Worm (Caenorhabditis elegans) whole organism, midembryonic: ENCODE measurements around the gene C06E7.4.

Experiments used
- T22C8.4 ChIP-seq: fragments of 200-800 bp; sonication (Bioruptor generic); IDR thresholded peaks from 2 replicates; pipeline ENCODE4 v1.3.6; 2022; ENCODE audit warnings: missing genetic modification characterization, missing compliant biosample characterization
- cog-1 ChIP-seq: sonication (generic microtip); optimal IDR thresholded peaks from 2 replicates; lab custom pipeline; 2016; ENCODE audit warnings: missing genetic modification characterization, missing compliant biosample characterization
- flt-1 ChIP-seq: fragments of 200-800 bp; sonication (Bioruptor generic); IDR thresholded peaks from 2 replicates; pipeline ENCODE4 v1.3.6; 2022; ENCODE audit warnings: missing genetic modification characterization, missing compliant biosample characterization
- klf-2 ChIP-seq: fragments of 200-800 bp; sonication (Bioruptor generic); conservative IDR thresholded peaks from 2 replicates; pipeline ENCODE4 v1.3.6; 2022; ENCODE audit warnings: missing genetic modification reagents, missing genetic modification characterization, missing compliant biosample characterization
- med-1 ChIP-seq: sonication (generic microtip); optimal IDR thresholded peaks from 2 replicates; lab custom pipeline; 2017; ENCODE audit warnings: missing genetic modification characterization, mild to moderate bottlenecking, missing compliant biosample characterization, antibody characterized with exemption, missing genetic modification reagents; ENCODE audit not compliant: insufficient read depth
- ref-1 ChIP-seq: fragments of 200-800 bp; sonication (Bioruptor generic); conservative IDR thresholded peaks from 2 replicates; pipeline ENCODE4 v1.3.6; 2022; ENCODE audit warnings: missing genetic modification reagents, missing genetic modification characterization, missing compliant biosample characterization
- tab-1 ChIP-seq: fragments of 200-800 bp; sonication (Bioruptor generic); IDR thresholded peaks from 2 replicates; pipeline ENCODE4 v1.3.6; 2022; ENCODE audit warnings: missing genetic modification characterization, missing compliant biosample characterization
- ztf-23 ChIP-seq: fragments of 200-800 bp; sonication (Bioruptor generic); IDR thresholded peaks from 2 replicates; pipeline ENCODE4 v1.3.6; 2022; ENCODE audit warnings: missing genetic modification reagents, missing genetic modification characterization, missing compliant biosample characterization
- ztf-29 ChIP-seq: fragments of 200-800 bp; sonication (Bioruptor generic); IDR thresholded peaks from 2 replicates; pipeline ENCODE4 v1.3.6; 2022; ENCODE audit warnings: missing genetic modification reagents, missing genetic modification characterization, missing compliant biosample characterization

Gene C06E7.4

DNA sequence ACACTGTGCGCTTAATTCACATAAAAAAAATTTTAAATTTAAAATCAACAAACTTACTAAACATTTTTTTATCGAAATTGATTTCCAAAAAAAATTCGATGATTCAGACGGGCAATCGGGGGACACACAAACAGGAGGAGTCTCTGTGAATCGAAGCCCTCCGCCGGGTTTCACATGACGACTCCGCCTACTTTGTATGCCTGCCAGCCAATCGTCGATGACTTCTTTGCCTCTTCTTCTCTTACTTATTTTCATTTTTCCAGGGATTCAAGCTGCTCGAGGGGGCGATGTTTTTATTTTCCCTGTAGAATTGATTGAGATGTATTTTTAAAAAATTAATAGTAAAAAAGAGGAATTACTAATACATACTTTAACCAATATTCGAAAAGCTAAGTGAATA lies 52.9 kb downstream of the C06E7.4 start, which contains the start of gene lntl-1:
TSS of gene lntl-1 (minus strand) at position 185 of the 400 bp plus-strand sequence.
- TF ChIP-seq ztf-29 (GFP tag; lab: Robert Waterston, UW) (no peak), ztf-23 (GFP tag; lab: Robert Waterston, UW) (no peak), klf-2 (GFP tag; lab: Robert Waterston, UW) (no peak), ref-1 (GFP tag; lab: Robert Waterston, UW) (no peak), flt-1 (GFP tag; lab: Robert Waterston, UW) (no peak), T22C8.4 (GFP tag; lab: Robert Waterston, UW) (no peak), med-1 (GFP tag; lab: Kevin White, UChicago) (no peak), tab-1 (GFP tag; lab: Robert Waterston, UW) (no peak), cog-1 (tag; lab: Kevin White, UChicago) (no peak)

DNA sequence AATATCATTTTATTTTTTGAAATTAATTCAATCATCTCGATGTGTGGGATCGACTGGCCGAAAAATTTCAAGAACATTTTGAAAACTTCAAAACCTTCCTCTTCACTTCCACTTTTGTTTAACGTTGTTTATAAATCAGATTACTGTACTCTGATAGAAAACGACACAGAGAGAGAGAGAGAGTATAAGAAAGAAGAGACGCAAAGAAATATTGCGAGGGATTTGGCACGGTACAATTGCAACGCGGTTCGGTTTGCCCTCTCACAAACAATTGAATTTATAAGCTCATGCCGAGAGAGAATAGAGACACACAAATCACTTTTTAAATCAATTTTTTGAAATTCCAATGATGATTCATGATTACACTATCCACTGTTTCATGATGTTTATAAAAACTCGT lies 53.4 kb downstream of the C06E7.4 start:
- TF ChIP-seq T22C8.4 (GFP tag; lab: Robert Waterston, UW) (no peak), cog-1 (tag; lab: Kevin White, UChicago) (no peak), med-1 (GFP tag; lab: Kevin White, UChicago) (no peak), tab-1 (GFP tag; lab: Robert Waterston, UW) (no peak), ztf-29 (GFP tag; lab: Robert Waterston, UW) (no peak), klf-2 (GFP tag; lab: Robert Waterston, UW) (no peak), flt-1 (GFP tag; lab: Robert Waterston, UW) (no peak), ztf-23 (GFP tag; lab: Robert Waterston, UW) (no peak), ref-1 (GFP tag; lab: Robert Waterston, UW) (no peak)

DNA sequence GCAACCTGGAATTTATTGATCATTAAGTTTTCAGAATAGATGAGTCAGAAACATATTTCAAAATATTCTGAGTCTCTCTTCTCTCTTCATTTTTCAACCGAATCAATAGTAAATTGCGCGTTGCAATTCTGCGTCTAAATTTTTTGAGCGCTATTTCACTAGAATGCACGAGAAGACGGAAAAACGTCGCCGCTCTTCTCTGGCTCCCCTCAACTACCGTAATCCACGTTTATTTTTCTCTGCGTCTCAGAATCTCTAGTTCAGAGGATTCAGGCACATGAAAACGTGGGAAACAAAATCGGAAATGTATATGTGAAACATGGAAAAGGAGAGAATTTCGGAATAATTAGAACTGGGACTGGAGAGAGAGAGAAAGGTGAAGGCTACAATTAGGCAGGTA lies 54.3 kb downstream of the C06E7.4 start:
- TF ChIP-seq med-1 (GFP tag; lab: Kevin White, UChicago) (no peak), cog-1 (tag; lab: Kevin White, UChicago) (no peak), tab-1 (GFP tag; lab: Robert Waterston, UW) (no peak), ztf-29 (GFP tag; lab: Robert Waterston, UW) (no peak), ref-1 (GFP tag; lab: Robert Waterston, UW) (no peak)

DNA sequence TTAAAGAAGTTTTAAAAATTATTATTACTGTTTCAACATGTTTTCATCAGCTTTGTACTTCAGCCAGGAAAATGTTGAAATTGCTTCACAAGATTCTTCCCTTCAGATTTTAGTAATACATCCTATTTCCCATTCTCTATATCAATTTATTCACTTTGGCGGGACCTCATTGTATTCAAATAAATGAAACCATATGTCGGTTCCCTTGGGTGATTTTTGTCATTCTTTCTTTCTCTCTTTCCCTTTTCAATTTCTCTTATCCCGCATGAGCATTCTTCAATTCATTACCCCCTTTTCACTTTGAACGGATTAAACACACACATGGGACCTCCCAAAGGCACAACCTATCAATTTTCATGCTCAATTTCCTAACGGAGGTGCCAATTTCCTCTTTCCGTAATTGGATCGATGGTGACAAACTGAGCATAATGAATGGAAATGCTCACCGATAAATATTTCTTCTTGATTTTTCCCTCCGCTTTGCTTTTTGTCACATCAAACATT lies 56.2 kb downstream of the C06E7.4 start:
- TF ChIP-seq flt-1 (GFP tag; lab: Robert Waterston, UW) (no peak), klf-2 (GFP tag; lab: Robert Waterston, UW) (no peak)
